Fruit fly (Drosophila melanogaster): ENCODE measurements around the gene CG42718.

DNA sequence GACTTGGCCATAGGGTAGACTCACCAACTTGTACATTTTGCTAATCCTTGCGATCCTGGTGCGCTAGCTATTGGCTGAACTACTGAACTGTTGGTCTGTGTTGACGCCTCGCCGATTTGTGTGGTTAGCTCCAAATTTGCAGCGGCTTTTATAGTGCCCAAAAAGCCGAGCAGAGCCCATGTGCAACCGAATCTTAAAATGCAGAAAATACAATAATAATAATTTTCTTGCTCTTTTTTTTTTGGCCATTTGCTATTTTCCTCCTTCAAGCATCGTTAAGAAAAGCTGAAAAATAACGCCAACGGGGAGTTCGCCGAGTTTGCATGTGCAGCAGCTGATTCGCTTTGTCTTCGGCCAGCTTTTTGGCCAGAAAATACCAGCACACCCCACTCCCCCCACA lies 12.7 kb downstream of the CG42718 start, which contains the start of gene CG13042:
- TF ChIP-seq Blimp-1 (GFP tag; optimal IDR thresholded peaks at IDR 0.05) (no peak), Met (GFP tag; optimal IDR thresholded peaks at IDR 0.05) (no peak), Smox (GFP tag; optimal IDR thresholded peaks at IDR 0.05) (no peak), dac (GFP tag; optimal IDR thresholded peaks at IDR 0.05) (no peak), CG6854 (GFP tag; optimal IDR thresholded peaks at IDR 0.05) (no peak), dsx (GFP tag; optimal IDR thresholded peaks at IDR 0.05; ENCODE audit: poor library complexity, severe bottlenecking) (no peak), Eip75B (GFP tag; optimal IDR thresholded peaks at IDR 0.05) (no peak), lz (GFP tag; optimal IDR thresholded peaks at IDR 0.05) (no peak)

Data from whole organism, prepupa.